Worm (Caenorhabditis elegans): Measurements from ENCODE around the gene golg-2.
A peak's percentile ranks its signal among the peaks of the same experiment; 100 is the strongest.

The golg-2 gene

ce11 chrII:5027952-5028351 is 11.9 kb downstream of the golg-2 start:
- TF ChIP-seq ztf-11 (tag; optimal IDR thresholded peaks at IDR 0.05) (no peak), eor-1 (tag; optimal IDR thresholded peaks at IDR 0.05) (no peak), nhr-76 (tag; optimal IDR thresholded peaks at IDR 0.05) (no peak), fos-1 (tag; optimal IDR thresholded peaks at IDR 0.05) (no peak)

ce11 chrII:5022381-5022855 is 17.5 kb downstream of the golg-2 start, which contains the start of the genes nsy-1 and F59A6.13:
TSS of gene nsy-1 (plus strand) at chrII:5022757.
TSS of gene F59A6.13 (plus strand) at chrII:5022805.
- TF ChIP-seq elt-2 (tag; optimal IDR thresholded peaks at IDR 0.05) (peak; percentile 98), pqm-1 (tag; optimal IDR thresholded peaks at IDR 0.05) (peak; percentile 60), unc-62 (GFP tag; optimal IDR thresholded peaks at IDR 0.05) (no peak), nhr-12 (tag; optimal IDR thresholded peaks at IDR 0.05) (no peak), unc-39 (tag; optimal IDR thresholded peaks at IDR 0.05) (no peak), pha-4 (tag; optimal IDR thresholded peaks at IDR 0.05) (peak; percentile 11), jun-1 (tag; optimal IDR thresholded peaks at IDR 0.05) (no peak), nfya-1 (tag; optimal IDR thresholded peaks at IDR 0.05; ENCODE audit: insufficient read depth) (no peak), daf-12 (tag; optimal IDR thresholded peaks at IDR 0.05) (no peak)

ce11 chrII:5021518-5021917 is 18.4 kb downstream of the golg-2 start:
- no peak for TF ChIP-seq daf-12 (tag; optimal IDR thresholded peaks at IDR 0.05)
- no peak for TF ChIP-seq R02D3.7 (tag; optimal IDR thresholded peaks at IDR 0.05)
- TF ChIP-seq nhr-25 (tag; optimal IDR thresholded peaks at IDR 0.05): peak; percentile 75
- no peak for TF ChIP-seq nhr-77 (tag; optimal IDR thresholded peaks at IDR 0.05)
- TF ChIP-seq hmg-11 (tag; optimal IDR thresholded peaks at IDR 0.05): no peak
- no peak for TF ChIP-seq fkh-2 (tag; optimal IDR thresholded peaks at IDR 0.05)
- no peak for TF ChIP-seq ceh-9 (tag; optimal IDR thresholded peaks at IDR 0.05)
- no peak for TF ChIP-seq lin-15B (tag; optimal IDR thresholded peaks at IDR 0.05)
- TF ChIP-seq ceh-28 (tag; optimal IDR thresholded peaks at IDR 0.05): no peak
- no peak for TF ChIP-seq unc-62 (GFP tag; optimal IDR thresholded peaks at IDR 0.05)
- peak in 1 of 3 experiments; percentile 3 for TF ChIP-seq elt-3 (tag; optimal IDR thresholded peaks at IDR 0.05)

- TF ChIP-seq pha-4 (tag; optimal IDR thresholded peaks at IDR 0.05): peak; percentile 33
- no peak for TF ChIP-seq ceh-9 (tag; optimal IDR thresholded peaks at IDR 0.05)
- TF ChIP-seq elt-2 (tag; optimal IDR thresholded peaks at IDR 0.05): peak; percentile 88
These were observed 19.3 kb downstream of the golg-2 start for ce11 chrII:5020513-5021081.

- TF ChIP-seq jun-1 (tag; optimal IDR thresholded peaks at IDR 0.05) (peak; percentile 54), ceh-82 (tag; optimal IDR thresholded peaks at IDR 0.05) (no peak), ceh-9 (tag; optimal IDR thresholded peaks at IDR 0.05) (no peak), daf-12 (tag; optimal IDR thresholded peaks at IDR 0.05) (no peak), nfya-1 (tag; optimal IDR thresholded peaks at IDR 0.05; ENCODE audit: insufficient read depth) (peak; percentile 7), pqm-1 (tag; optimal IDR thresholded peaks at IDR 0.05) (peak; percentile 45), pha-4 (tag; optimal IDR thresholded peaks at IDR 0.05) (peak; percentile 28), nhr-23 (tag; optimal IDR thresholded peaks at IDR 0.05) (peak; percentile 15), elt-2 (tag; optimal IDR thresholded peaks at IDR 0.05) (peak; percentile 100), nhr-25 (tag; optimal IDR thresholded peaks at IDR 0.05) (peak; percentile 67), nhr-43 (tag; optimal IDR thresholded peaks at IDR 0.05; ENCODE audit: poor library complexity, severe bottlenecking) (peak; percentile 59), ceh-28 (tag; optimal IDR thresholded peaks at IDR 0.05) (peak; percentile 32)
These were observed 20.3 kb downstream of the golg-2 start for ce11 chrII:5019389-5020108.

- TF ChIP-seq zag-1 (tag; optimal IDR thresholded peaks at IDR 0.05): no peak
- no peak for TF ChIP-seq R02D3.7 (tag; optimal IDR thresholded peaks at IDR 0.05)
- TF ChIP-seq mml-1 (tag; optimal IDR thresholded peaks at IDR 0.05): no peak
- no peak for TF ChIP-seq nhr-77 (tag; optimal IDR thresholded peaks at IDR 0.05)
- no peak for TF ChIP-seq fos-1 (tag; optimal IDR thresholded peaks at IDR 0.05)
- TF ChIP-seq ZK546.5 (tag; optimal IDR thresholded peaks at IDR 0.05): no peak
- TF ChIP-seq elt-3 (tag; optimal IDR thresholded peaks at IDR 0.05): no peak
- no peak for TF ChIP-seq nhr-23 (tag; optimal IDR thresholded peaks at IDR 0.05)
- TF ChIP-seq nhr-237 (tag; optimal IDR thresholded peaks at IDR 0.05): no peak
- TF ChIP-seq jun-1 (tag; optimal IDR thresholded peaks at IDR 0.05): no peak
- TF ChIP-seq nhr-67 (tag; optimal IDR thresholded peaks at IDR 0.05): no peak
- TF ChIP-seq lin-15B (tag; optimal IDR thresholded peaks at IDR 0.05): no peak
- no peak for TF ChIP-seq ztf-11 (tag; optimal IDR thresholded peaks at IDR 0.05)
- no peak for TF ChIP-seq elt-1 (tag; optimal IDR thresholded peaks at IDR 0.05)
These were observed 21.3 kb downstream of the golg-2 start for ce11 chrII:5018578-5018977.

All from whole organism, L3 larva.